Worm (Caenorhabditis elegans) whole organism, early embryonic: Measurements from ENCODE around the gene F44D12.19.

Experiments
- B0310.2 ChIP-seq: sonication (generic microtip); optimal IDR thresholded peaks from 2 replicates; lab custom pipeline; 2016; ENCODE audit warnings: mild to moderate bottlenecking, missing genetic modification characterization, missing compliant biosample characterization
- F13C5.2 ChIP-seq: sonication (generic microtip); optimal IDR thresholded peaks from 2 replicates; lab custom pipeline; 2017; ENCODE audit warnings: mild to moderate bottlenecking, missing genetic modification characterization, inconsistent platforms, missing compliant biosample characterization
- ama-1 ChIP-seq: fragments of 150-350 bp; optimal IDR thresholded peaks from 2 replicates; lab custom pipeline; 2014
- ets-7 ChIP-seq: sonication (generic microtip); optimal IDR thresholded peaks from 2 replicates; lab custom pipeline; 2016; ENCODE audit warnings: missing genotype, missing genetic modification characterization, missing compliant biosample characterization
- hmbx-1 ChIP-seq: sonication (generic microtip); optimal IDR thresholded peaks from 2 replicates; lab custom pipeline; 2016; ENCODE audit warnings: mild to moderate bottlenecking, missing genetic modification characterization, missing compliant biosample characterization
- pes-1 ChIP-seq: fragments of 200-800 bp; sonication (Bioruptor generic); IDR thresholded peaks from 2 replicates; pipeline ENCODE4 v1.3.6; 2022; ENCODE audit warnings: missing genetic modification reagents, missing genetic modification characterization, missing compliant biosample characterization
- sea-1 ChIP-seq: fragments of 200-800 bp; sonication (Bioruptor generic); conservative IDR thresholded peaks from 2 replicates; pipeline ENCODE4 v1.3.6; 2022; ENCODE audit warnings: missing genetic modification characterization, missing compliant biosample characterization
- tbx-11 ChIP-seq: fragments of 200-800 bp; sonication (Bioruptor generic); IDR thresholded peaks from 2 replicates; pipeline ENCODE4 v1.3.6; 2022; ENCODE audit warnings: missing genetic modification characterization, missing compliant biosample characterization

DNA sequence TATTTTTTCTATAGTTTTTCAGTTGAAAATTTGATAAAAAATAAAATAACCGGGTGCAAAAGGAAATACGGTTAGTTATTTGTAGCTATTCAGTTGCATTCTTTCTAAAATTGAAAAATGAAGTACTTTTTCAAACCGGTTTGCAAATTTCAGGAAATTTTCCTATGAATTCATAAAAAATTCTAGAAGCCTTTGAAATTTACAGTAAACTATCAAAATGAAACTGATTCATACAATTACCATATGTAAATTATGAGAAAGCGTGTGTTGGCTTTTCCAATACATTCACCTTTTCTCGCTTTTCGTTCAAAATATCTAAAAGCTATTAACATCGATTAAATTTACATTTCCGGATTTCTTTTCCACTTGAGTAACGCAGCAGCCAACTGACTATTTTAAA lies 4.4 kb upstream of the F44D12.19 start, which contains the start of gene ent-7:
- TF ChIP-seq ets-7 (tag; lab: Kevin White, UChicago) (no peak), pes-1 (GFP tag; lab: Robert Waterston, UW) (no peak), hmbx-1 (tag; lab: Kevin White, UChicago) (no peak), F13C5.2 (tag; lab: Kevin White, UChicago) (no peak), tbx-11 (GFP tag; lab: Robert Waterston, UW) (no peak), ama-1 (lab: Kevin White, UChicago) (no peak), sea-1 (no peak), B0310.2 (no peak)
